Worm (Caenorhabditis elegans) whole organism, young adult: ENCODE measurements around the gene cut-6.
A peak's percentile ranks its signal among the peaks of the same experiment; 100 is the strongest.

Source experiments
- B0035.1 ChIP-seq: sonication (generic microtip); optimal IDR thresholded peaks from 2 replicates; lab custom pipeline; 2016; ENCODE audit warnings: missing genetic modification characterization, mild to moderate bottlenecking, missing compliant biosample characterization, missing genotype, missing genetic modification reagents
- C06A6.2 ChIP-seq: fragments of 200-800 bp; sonication (Bioruptor generic); conservative IDR thresholded peaks from 2 replicates; pipeline ENCODE4 v1.3.6; 2022; ENCODE audit warnings: missing genetic modification characterization, missing compliant biosample characterization
- F22D6.2 ChIP-seq: sonication (generic microtip); optimal IDR thresholded peaks from 2 replicates; lab custom pipeline; 2016; ENCODE audit warnings: mild to moderate bottlenecking, missing genetic modification characterization, missing compliant biosample characterization
- F57C9.4 ChIP-seq: sonication (generic microtip); optimal IDR thresholded peaks from 2 replicates; lab custom pipeline; 2017; ENCODE audit warnings: mild to moderate bottlenecking, missing genetic modification characterization, missing compliant biosample characterization
- K12H6.12 ChIP-seq: fragments of 200-800 bp; sonication (Bioruptor generic); optimal IDR thresholded peaks from 2 replicates; lab custom pipeline; 2018; ENCODE audit warnings: mild to moderate bottlenecking, missing genetic modification characterization, missing compliant biosample characterization
- T26A5.8 ChIP-seq: sonication (generic microtip); optimal IDR thresholded peaks from 2 replicates; lab custom pipeline; 2016; ENCODE audit warnings: missing genetic modification characterization, missing compliant biosample characterization
- akir-1 ChIP-seq: fragments of 200-800 bp; sonication (Bioruptor generic); optimal IDR thresholded peaks from 2 replicates; lab custom pipeline; 2018; ENCODE audit warnings: mild to moderate bottlenecking, missing genetic modification characterization, moderate library complexity, missing compliant biosample characterization
- ama-1 ChIP-seq, 3 experiments: fragments of 150-350 bp in 1 of 3; sonication (generic microtip) in 2 of 3; optimal IDR thresholded peaks; 2 replicates each; lab custom pipeline; 2014 to 2018; ENCODE audit warnings: missing biosample characterization in 2 of 3, missing genetic modification characterization in 2 of 3, missing genetic modification reagents in 2 of 3
- atf-7 ChIP-seq: sonication (generic microtip); optimal IDR thresholded peaks from 2 replicates; lab custom pipeline; 2017; ENCODE audit warnings: mild to moderate bottlenecking, missing genetic modification characterization, missing compliant biosample characterization
- athp-1 ChIP-seq: sonication (generic microtip); optimal IDR thresholded peaks from 2 replicates; lab custom pipeline; 2017; ENCODE audit warnings: mild to moderate bottlenecking, missing genetic modification characterization, missing compliant biosample characterization
- attf-5 ChIP-seq: fragments of 200-800 bp; sonication (Bioruptor generic); optimal IDR thresholded peaks from 2 replicates; lab custom pipeline; 2018; ENCODE audit warnings: mild to moderate bottlenecking, missing genetic modification characterization, missing compliant biosample characterization
- bed-1 ChIP-seq: fragments of 200-800 bp; sonication (Bioruptor generic); IDR thresholded peaks from 2 replicates; pipeline ENCODE4 v1.3.6; 2022; ENCODE audit warnings: missing genetic modification reagents, missing genetic modification characterization, missing compliant biosample characterization
- bed-2 ChIP-seq: fragments of 200-800 bp; sonication (Bioruptor generic); IDR thresholded peaks from 2 replicates; pipeline ENCODE4 v1.3.6; 2022; ENCODE audit warnings: missing genetic modification reagents, missing genetic modification characterization, missing compliant biosample characterization
- cebp-1 ChIP-seq, 2 experiments: fragments of 200-800 bp in 1 of 2; sonication (Bioruptor generic) in 1 of 2; sonication (generic microtip) in 1 of 2; IDR thresholded peaks in 1 of 2; optimal IDR thresholded peaks in 1 of 2; 2 replicates each; pipeline versions ENCODE4 v1.3.6 to Lab custom; 2017 to 2022; ENCODE audit warnings: missing compliant biosample characterization in 2 of 2, missing genetic modification characterization in 2 of 2, mild to moderate bottlenecking in 1 of 2, missing genetic modification reagents in 1 of 2, moderate library complexity in 1 of 2
- ceh-27 ChIP-seq: fragments of 200-800 bp; sonication (Bioruptor generic); optimal IDR thresholded peaks from 2 replicates; lab custom pipeline; 2018; ENCODE audit warnings: mild to moderate bottlenecking, missing genetic modification characterization, moderate library complexity, missing compliant biosample characterization
- dpff-1 ChIP-seq: sonication (generic microtip); optimal IDR thresholded peaks from 2 replicates; lab custom pipeline; 2017; ENCODE audit warnings: mild to moderate bottlenecking, missing genetic modification characterization, missing compliant biosample characterization
- dpl-1 ChIP-seq: fragments of 150-350 bp; optimal IDR thresholded peaks from 2 replicates; lab custom pipeline; 2014; ENCODE audit warnings: missing biosample characterization, missing genetic modification reagents, missing genetic modification characterization
- efl-1 ChIP-seq: fragments of 150-350 bp; optimal IDR thresholded peaks from 2 replicates; lab custom pipeline; 2014; ENCODE audit warnings: missing biosample characterization, missing genetic modification reagents, missing genetic modification characterization
- ekl-4 ChIP-seq: fragments of 200-800 bp; sonication (Bioruptor generic); IDR thresholded peaks from 2 replicates; pipeline ENCODE4 v1.3.6; 2022; ENCODE audit warnings: missing genetic modification reagents, missing genetic modification characterization, missing compliant biosample characterization
- ets-4 ChIP-seq: fragments of 200-800 bp; sonication (Bioruptor generic); optimal IDR thresholded peaks from 2 replicates; lab custom pipeline; 2018; ENCODE audit warnings: mild to moderate bottlenecking, missing genetic modification characterization, missing compliant biosample characterization
- fkh-3 ChIP-seq: sonication (generic microtip); optimal IDR thresholded peaks from 2 replicates; lab custom pipeline; 2016; ENCODE audit warnings: mild to moderate bottlenecking, missing genetic modification characterization, missing compliant biosample characterization
- him-1 ChIP-seq: sonication (generic microtip); optimal IDR thresholded peaks from 2 replicates; lab custom pipeline; 2016; ENCODE audit warnings: missing genotype, missing genetic modification reagents, missing genetic modification characterization, missing compliant biosample characterization
- let-607 ChIP-seq, 2 experiments: fragments of 200-800 bp in 1 of 2; sonication (Bioruptor generic) in 1 of 2; sonication (generic microtip) in 1 of 2; optimal IDR thresholded peaks; 2 replicates each; lab custom pipeline; 2016 to 2018; ENCODE audit warnings: mild to moderate bottlenecking in 2 of 2, missing compliant biosample characterization in 2 of 2, missing genetic modification characterization in 2 of 2, moderate library complexity in 2 of 2, missing genotype in 1 of 2
- lin-35 ChIP-seq, 3 experiments: fragments of 150-350 bp in 2 of 3; sonication (generic microtip) in 1 of 3; optimal IDR thresholded peaks; 2 replicates each; lab custom pipeline; 2014 to 2018; ENCODE audit warnings: missing biosample characterization in 3 of 3, missing genetic modification characterization in 3 of 3, missing genetic modification reagents in 3 of 3
- lir-1 ChIP-seq: fragments of 200-800 bp; sonication (Bioruptor generic); conservative IDR thresholded peaks from 2 replicates; pipeline ENCODE4 v1.3.6; 2022; ENCODE audit warnings: missing genetic modification reagents, missing genetic modification characterization, missing compliant biosample characterization
- lsl-1 ChIP-seq: fragments of 200-800 bp; sonication (Bioruptor generic); optimal IDR thresholded peaks from 2 replicates; lab custom pipeline; 2018; ENCODE audit warnings: mild to moderate bottlenecking, missing genetic modification characterization, moderate library complexity, missing compliant biosample characterization
- lsy-27 ChIP-seq: sonication (generic microtip); optimal IDR thresholded peaks from 2 replicates; lab custom pipeline; 2017; ENCODE audit warnings: missing genetic modification characterization, mild to moderate bottlenecking, missing compliant biosample characterization, antibody characterized with exemption, missing genotype, borderline replicate concordance; ENCODE audit not compliant: insufficient read depth
- madf-3 ChIP-seq: fragments of 200-800 bp; sonication (Bioruptor generic); IDR thresholded peaks from 2 replicates; pipeline ENCODE4 v1.3.6; 2022; ENCODE audit warnings: missing genetic modification reagents, missing genetic modification characterization, missing compliant biosample characterization
- madf-6 ChIP-seq: fragments of 200-800 bp; sonication (Bioruptor generic); IDR thresholded peaks from 2 replicates; pipeline ENCODE4 v1.3.6; 2022; ENCODE audit warnings: missing genetic modification reagents, missing genetic modification characterization, missing compliant biosample characterization
- madf-8 ChIP-seq: fragments of 200-800 bp; sonication (Bioruptor generic); conservative IDR thresholded peaks from 2 replicates; pipeline ENCODE4 v1.3.6; 2022; ENCODE audit warnings: missing genetic modification reagents, missing genetic modification characterization, missing compliant biosample characterization
- mcd-1 ChIP-seq: fragments of 200-800 bp; sonication (Bioruptor generic); IDR thresholded peaks from 2 replicates; pipeline ENCODE4 v1.3.6; 2022; ENCODE audit warnings: missing genetic modification reagents, missing genetic modification characterization, missing compliant biosample characterization
- nfyb-1 ChIP-seq: fragments of 200-800 bp; sonication (Bioruptor generic); IDR thresholded peaks from 2 replicates; pipeline ENCODE4 v1.3.6; 2022; ENCODE audit warnings: missing genetic modification reagents, missing genetic modification characterization, missing compliant biosample characterization
- nhr-120 ChIP-seq: fragments of 200-800 bp; sonication (Bioruptor generic); IDR thresholded peaks from 2 replicates; pipeline ENCODE4 v1.3.6; 2022; ENCODE audit warnings: missing genetic modification characterization, missing compliant biosample characterization
- nhr-179 ChIP-seq: sonication (generic microtip); optimal IDR thresholded peaks from 2 replicates; lab custom pipeline; 2016; ENCODE audit warnings: mild to moderate bottlenecking, missing genetic modification characterization, missing compliant biosample characterization
- nhr-27 ChIP-seq: fragments of 200-800 bp; sonication (Bioruptor generic); optimal IDR thresholded peaks from 2 replicates; lab custom pipeline; 2018; ENCODE audit warnings: mild to moderate bottlenecking, missing genetic modification characterization, moderate library complexity, missing compliant biosample characterization
- tbx-9 ChIP-seq: sonication (generic microtip); optimal IDR thresholded peaks from 2 replicates; lab custom pipeline; 2016; ENCODE audit warnings: borderline replicate concordance, missing genetic modification characterization, inconsistent platforms, missing compliant biosample characterization
- unc-62 ChIP-seq: fragments of 150-350 bp; optimal IDR thresholded peaks from 2 replicates; lab custom pipeline; 2014; ENCODE audit warnings: missing biosample characterization, missing genetic modification reagents, missing genetic modification characterization
- zfh-2 ChIP-seq: fragments of 200-800 bp; sonication (Bioruptor generic); conservative IDR thresholded peaks from 2 replicates; pipeline ENCODE4 v1.3.6; 2022; ENCODE audit warnings: missing genetic modification reagents, missing genetic modification characterization, missing compliant biosample characterization
- ztf-18 ChIP-seq: sonication (generic microtip); optimal IDR thresholded peaks from 2 replicates; lab custom pipeline; 2016; ENCODE audit warnings: missing genotype, mild to moderate bottlenecking, missing genetic modification characterization, missing compliant biosample characterization
- ztf-28 ChIP-seq: fragments of 200-800 bp; sonication (Bioruptor generic); IDR thresholded peaks from 2 replicates; pipeline ENCODE4 v1.3.6; 2022; ENCODE audit warnings: missing genetic modification reagents, missing genetic modification characterization, missing compliant biosample characterization
- ztf-6 ChIP-seq: fragments of 200-800 bp; sonication (Bioruptor generic); IDR thresholded peaks from 2 replicates; pipeline ENCODE4 v1.3.6; 2022; ENCODE audit warnings: missing genetic modification reagents, missing genetic modification characterization, missing compliant biosample characterization

The cut-6 gene

DNA sequence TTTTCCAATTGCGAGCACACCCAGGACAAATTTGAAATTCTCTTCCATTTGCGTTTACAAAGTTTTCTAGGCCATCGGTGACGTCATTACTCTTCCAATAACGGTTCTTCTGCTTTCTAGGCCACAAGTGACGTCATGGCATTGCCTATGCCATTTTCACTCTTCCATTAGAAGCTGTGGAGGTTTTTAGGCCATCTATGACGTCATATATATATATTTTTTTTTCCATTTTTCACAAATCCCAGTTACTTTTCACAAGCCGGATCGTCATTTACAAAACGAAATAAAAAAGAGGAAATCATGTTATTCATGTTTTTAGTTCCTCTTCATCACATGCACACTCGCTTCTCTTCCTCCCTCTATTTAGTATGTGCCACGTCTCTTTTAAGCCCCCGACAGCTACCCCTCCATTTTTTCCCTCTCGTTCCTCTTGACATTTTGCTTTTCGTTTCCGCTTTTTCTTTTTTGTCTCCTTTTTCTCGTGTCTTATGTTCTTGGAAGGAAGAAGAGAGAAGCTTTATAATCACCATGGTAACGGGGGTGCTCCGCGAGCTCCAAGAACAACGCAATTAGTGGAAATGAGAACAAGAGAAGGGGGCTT is 8.2 kb upstream of the cut-6 start:
- TF ChIP-seq attf-5 (GFP tag; lab: Kevin White, UChicago) (no peak), unc-62 (GFP tag; lab: Kevin White, UChicago) (no peak), ztf-6 (GFP tag; lab: Robert Waterston, UW) (no peak), F57C9.4 (no peak), let-607 (tag; optimal IDR thresholded peaks at IDR 0.05; lab: Kevin White, UChicago) (no peak), atf-7 (tag; lab: Kevin White, UChicago) (peak; percentile 62), ztf-18 (tag; lab: Kevin White, UChicago) (no peak), lsl-1 (GFP tag; lab: Kevin White, UChicago) (no peak), C06A6.2 (GFP tag; lab: Robert Waterston, UW) (no peak), nhr-27 (no peak), ztf-28 (GFP tag; lab: Robert Waterston, UW) (no peak), K12H6.12 (tag; lab: Kevin White, UChicago) (peak; percentile 12), lsy-27 (no peak), dpl-1 (GFP tag; lab: Kevin White, UChicago) (no peak), ets-4 (GFP tag; lab: Kevin White, UChicago) (no peak), nhr-120 (GFP tag; lab: Robert Waterston, UW) (no peak), bed-2 (GFP tag; lab: Robert Waterston, UW) (no peak)
- TF ChIP-seq, all 124 proteins: peak for 2

DNA sequence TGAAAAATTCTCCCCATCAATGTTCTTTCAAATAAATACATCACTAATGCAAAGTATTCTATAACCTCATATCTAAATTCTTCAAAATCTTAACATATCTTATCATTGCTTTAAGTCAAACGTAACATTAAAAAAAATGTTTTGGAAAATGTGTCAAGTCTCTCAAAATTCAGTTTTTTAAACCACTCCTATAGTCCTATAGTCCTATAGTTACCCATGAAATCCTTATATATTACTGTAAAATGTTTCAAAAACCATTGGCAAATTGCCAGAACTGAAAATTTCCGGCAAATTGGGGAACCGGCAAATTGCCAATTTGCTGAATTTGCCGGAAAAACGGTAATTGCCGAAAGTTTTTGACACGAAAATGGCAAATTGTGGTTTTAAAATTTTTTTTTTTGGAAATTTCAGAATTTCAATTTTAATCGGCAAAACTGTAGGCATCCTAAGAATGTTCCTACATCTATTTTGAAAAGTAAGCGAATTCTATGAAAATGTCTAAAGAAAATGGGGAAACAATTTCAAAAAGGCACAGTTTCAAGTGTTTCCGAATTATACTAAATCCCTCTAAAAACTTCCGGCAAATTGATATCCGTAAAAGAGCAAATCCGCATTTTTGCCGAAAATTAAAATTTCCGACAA is 6.8 kb upstream of the cut-6 start:
- TF ChIP-seq B0035.1 (tag; lab: Kevin White, UChicago): no peak
- TF ChIP-seq dpl-1 (GFP tag; lab: Kevin White, UChicago): peak; percentile 79
- peak; percentile 54 for TF ChIP-seq efl-1 (GFP tag; lab: Kevin White, UChicago)
- TF ChIP-seq lin-35 (GFP tag; optimal IDR thresholded peaks at IDR 0.05; lab: Kevin White, UChicago): peak in 1 of 3 experiments; percentile 76

DNA sequence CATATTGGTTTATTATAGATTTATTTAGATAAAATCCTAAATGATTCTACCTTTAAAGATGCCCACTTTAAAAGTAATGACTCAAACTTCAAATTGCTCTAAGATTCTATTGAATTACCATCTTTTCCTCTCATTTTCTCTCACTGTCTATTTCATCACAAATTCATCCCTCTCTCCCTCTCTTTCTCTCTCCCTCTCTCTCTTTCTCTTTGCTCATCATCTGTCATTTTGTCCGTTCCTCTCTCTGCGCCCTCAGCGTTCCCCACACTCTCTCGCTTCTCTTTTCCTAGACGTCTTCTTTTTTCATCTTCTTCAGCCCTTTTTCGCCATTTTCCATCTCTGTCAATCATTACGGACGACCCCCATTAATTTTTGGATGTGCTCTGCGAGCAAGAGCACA is 6.1 kb upstream of the cut-6 start:
- TF ChIP-seq madf-3 (GFP tag; lab: Robert Waterston, UW): no peak
- no peak for TF ChIP-seq ztf-18 (tag; lab: Kevin White, UChicago)
- no peak for TF ChIP-seq tbx-9 (tag; lab: Kevin White, UChicago)
- TF ChIP-seq ekl-4 (GFP tag; lab: Robert Waterston, UW): no peak
- no peak for TF ChIP-seq madf-6 (GFP tag; lab: Robert Waterston, UW)
- no peak for TF ChIP-seq athp-1
- TF ChIP-seq dpl-1 (GFP tag; lab: Kevin White, UChicago): peak; percentile 51
- no peak for TF ChIP-seq nhr-27
- no peak for TF ChIP-seq attf-5 (GFP tag; lab: Kevin White, UChicago)
- no peak for TF ChIP-seq dpff-1 (tag; lab: Kevin White, UChicago)
- no peak for TF ChIP-seq ama-1 (optimal IDR thresholded peaks at IDR 0.05; lab: Kevin White, UChicago)
- TF ChIP-seq ama-1 (GFP tag; optimal IDR thresholded peaks at IDR 0.05; lab: Kevin White, UChicago): peak in 1 of 2 experiments; percentile 12
- TF ChIP-seq nhr-179 (tag; lab: Kevin White, UChicago): no peak
- 0 out of 2 replicates have a peak, but pooled peaks have one; percentile 19 for TF ChIP-seq cebp-1 (GFP tag; IDR thresholded peaks at IDR 0.05; lab: Robert Waterston, UW)
- TF ChIP-seq cebp-1 (tag; optimal IDR thresholded peaks at IDR 0.05; lab: Kevin White, UChicago): peak; percentile 52
- TF ChIP-seq fkh-3 (tag; lab: Kevin White, UChicago): no peak
- no peak for TF ChIP-seq him-1
- TF ChIP-seq zfh-2 (GFP tag; lab: Robert Waterston, UW): 0 out of 2 replicates have a peak, but pooled peaks have one; percentile 18
- TF ChIP-seq unc-62 (GFP tag; lab: Kevin White, UChicago): no peak
- TF ChIP-seq F22D6.2 (tag; lab: Kevin White, UChicago): no peak
- no peak for TF ChIP-seq B0035.1 (tag; lab: Kevin White, UChicago)
- TF ChIP-seq T26A5.8 (tag; lab: Kevin White, UChicago): no peak
- no peak for TF ChIP-seq ceh-27 (GFP tag; lab: Kevin White, UChicago)
- no peak for TF ChIP-seq nfyb-1 (GFP tag; lab: Robert Waterston, UW)
- peak; percentile 40 for TF ChIP-seq mcd-1 (GFP tag; lab: Robert Waterston, UW)
- no peak for TF ChIP-seq bed-1 (GFP tag; lab: Robert Waterston, UW)
- no peak for TF ChIP-seq bed-2 (GFP tag; lab: Robert Waterston, UW)
- no peak for TF ChIP-seq akir-1 (GFP tag; lab: Kevin White, UChicago)
- no peak for TF ChIP-seq madf-8
- TF ChIP-seq lir-1: no peak
- no peak for TF ChIP-seq C06A6.2 (GFP tag; lab: Robert Waterston, UW)
- no peak for TF ChIP-seq lsy-27
